Worm (Caenorhabditis elegans) whole organism, L2 larva: ENCODE measurements around the gene ztf-28.
"Not testable (repeated sequence)": the region's sequence is repeated elsewhere in the genome, so short reads cannot be mapped to it uniquely, and the experiment has no call there.

Source experiments
- R02D3.7 ChIP-seq: fragments of 150-350 bp; optimal IDR thresholded peaks from 2 replicates; lab custom pipeline; 2014; ENCODE audit warnings: missing biosample characterization, missing genetic modification characterization
- alr-1 ChIP-seq: fragments of 150-350 bp; optimal IDR thresholded peaks from 2 replicates; lab custom pipeline; 2014; ENCODE audit warnings: missing biosample characterization, missing genetic modification characterization
- aly-2 ChIP-seq: fragments of 150-350 bp; optimal IDR thresholded peaks from 2 replicates; lab custom pipeline; 2014; ENCODE audit warnings: missing biosample characterization, missing genetic modification characterization
- ceh-16 ChIP-seq: fragments of 150-350 bp; optimal IDR thresholded peaks from 2 replicates; lab custom pipeline; 2014; ENCODE audit warnings: missing biosample characterization, missing genetic modification characterization
- ceh-82 ChIP-seq: fragments of 150-350 bp; optimal IDR thresholded peaks from 2 replicates; lab custom pipeline; 2014; ENCODE audit warnings: missing biosample characterization, missing genetic modification characterization
- crh-2 ChIP-seq: sonication (generic microtip); optimal IDR thresholded peaks from 2 replicates; lab custom pipeline; 2017; ENCODE audit warnings: missing biosample characterization, missing genetic modification characterization
- egl-27 ChIP-seq: sonication (generic microtip); optimal IDR thresholded peaks from 3 replicates; lab custom pipeline; 2017; ENCODE audit warnings: missing biosample characterization, missing genetic modification reagents, missing genetic modification characterization
- elt-1 ChIP-seq: fragments of 150-350 bp; optimal IDR thresholded peaks from 2 replicates; lab custom pipeline; 2014; ENCODE audit warnings: missing biosample characterization, missing genetic modification characterization
- elt-3 ChIP-seq: sonication (generic microtip); optimal IDR thresholded peaks from 2 replicates; lab custom pipeline; 2017; ENCODE audit warnings: missing biosample characterization, missing genetic modification characterization
- lin-11 ChIP-seq: fragments of 150-350 bp; sonication (generic microtip); optimal IDR thresholded peaks from 2 replicates; lab custom pipeline; 2014; ENCODE audit warnings: missing biosample characterization, missing genetic modification characterization, inconsistent platforms, mixed read lengths
- lin-13 ChIP-seq: fragments of 150-350 bp; optimal IDR thresholded peaks from 2 replicates; lab custom pipeline; 2014; ENCODE audit warnings: missing biosample characterization, missing genetic modification reagents, missing genetic modification characterization
- lin-39 ChIP-seq: fragments of 150-350 bp; optimal IDR thresholded peaks from 2 replicates; lab custom pipeline; 2014; ENCODE audit warnings: missing biosample characterization, missing genetic modification reagents, missing genetic modification characterization
- lsy-2 ChIP-seq, 2 experiments: fragments of 150-350 bp in 1 of 2; sonication (generic microtip) in 1 of 2; optimal IDR thresholded peaks; 2 replicates each; lab custom pipeline; 2014 to 2017; ENCODE audit warnings: missing biosample characterization in 2 of 2, missing genetic modification characterization in 2 of 2
- mab-5 ChIP-seq: fragments of 150-350 bp; optimal IDR thresholded peaks from 2 replicates; lab custom pipeline; 2014; ENCODE audit warnings: missing biosample characterization, missing genetic modification characterization
- mdl-1 ChIP-seq, 2 experiments: fragments of 150-350 bp in 1 of 2; sonication (generic microtip) in 1 of 2; optimal IDR thresholded peaks; 2 replicates each; lab custom pipeline; 2017; ENCODE audit warnings: missing biosample characterization in 2 of 2, missing genetic modification characterization in 2 of 2
- nhr-10 ChIP-seq: sonication (generic microtip); optimal IDR thresholded peaks from 2 replicates; lab custom pipeline; 2017; ENCODE audit warnings: missing biosample characterization, missing genetic modification characterization
- nhr-11 ChIP-seq: fragments of 150-350 bp; optimal IDR thresholded peaks from 2 replicates; lab custom pipeline; 2014; ENCODE audit warnings: missing biosample characterization, missing genetic modification characterization
- nhr-129 ChIP-seq: fragments of 150-350 bp; optimal IDR thresholded peaks from 2 replicates; lab custom pipeline; 2014; ENCODE audit warnings: missing biosample characterization, missing genetic modification characterization
- nhr-25 ChIP-seq: fragments of 150-350 bp; sonication (generic microtip); optimal IDR thresholded peaks from 3 replicates; lab custom pipeline; 2014; ENCODE audit warnings: missing biosample characterization, missing genetic modification characterization
- peb-1 ChIP-seq: fragments of 150-350 bp; optimal IDR thresholded peaks from 2 replicates; lab custom pipeline; 2014; ENCODE audit warnings: missing biosample characterization, missing genetic modification characterization
- sem-4 ChIP-seq: fragments of 150-350 bp; optimal IDR thresholded peaks from 2 replicates; lab custom pipeline; 2014; ENCODE audit warnings: missing biosample characterization, missing genetic modification reagents, missing genetic modification characterization
- skn-1 ChIP-seq: sonication (generic microtip); optimal IDR thresholded peaks from 2 replicates; lab custom pipeline; 2017; ENCODE audit warnings: missing biosample characterization, missing genetic modification characterization
- sma-3 ChIP-seq: sonication (generic microtip); optimal IDR thresholded peaks from 2 replicates; lab custom pipeline; 2016; ENCODE audit warnings: missing genetic modification reagents, missing genetic modification characterization, missing compliant biosample characterization
- sma-9 ChIP-seq, 2 experiments: fragments of 150-350 bp in 1 of 2; sonication (generic microtip) in 1 of 2; optimal IDR thresholded peaks; 2 replicates each; lab custom pipeline; 2014 to 2016; ENCODE audit warnings: missing genetic modification characterization in 2 of 2, mild to moderate bottlenecking in 1 of 2, missing biosample characterization in 1 of 2, missing compliant biosample characterization in 1 of 2, missing genetic modification reagents in 1 of 2, moderate library complexity in 1 of 2
- unc-39 ChIP-seq: fragments of 150-350 bp; optimal IDR thresholded peaks from 2 replicates; lab custom pipeline; 2014; ENCODE audit warnings: missing biosample characterization, missing genetic modification characterization
- unc-62 ChIP-seq: fragments of 150-350 bp; optimal IDR thresholded peaks from 2 replicates; lab custom pipeline; 2014; ENCODE audit warnings: missing biosample characterization, missing genetic modification reagents, missing genetic modification characterization
- zag-1 ChIP-seq: fragments of 150-350 bp; optimal IDR thresholded peaks from 2 replicates; lab custom pipeline; 2014; ENCODE audit warnings: missing biosample characterization, missing genetic modification characterization
- ztf-1 ChIP-seq: fragments of 200-800 bp; sonication (Bioruptor generic); conservative IDR thresholded peaks from 2 replicates; pipeline ENCODE4 v1.3.6; 2022; ENCODE audit warnings: missing genetic modification characterization, missing compliant biosample characterization
- ztf-11 ChIP-seq: sonication (generic microtip); optimal IDR thresholded peaks from 2 replicates; lab custom pipeline; 2017; ENCODE audit warnings: missing biosample characterization, missing genetic modification characterization

The ztf-28 gene

DNA sequence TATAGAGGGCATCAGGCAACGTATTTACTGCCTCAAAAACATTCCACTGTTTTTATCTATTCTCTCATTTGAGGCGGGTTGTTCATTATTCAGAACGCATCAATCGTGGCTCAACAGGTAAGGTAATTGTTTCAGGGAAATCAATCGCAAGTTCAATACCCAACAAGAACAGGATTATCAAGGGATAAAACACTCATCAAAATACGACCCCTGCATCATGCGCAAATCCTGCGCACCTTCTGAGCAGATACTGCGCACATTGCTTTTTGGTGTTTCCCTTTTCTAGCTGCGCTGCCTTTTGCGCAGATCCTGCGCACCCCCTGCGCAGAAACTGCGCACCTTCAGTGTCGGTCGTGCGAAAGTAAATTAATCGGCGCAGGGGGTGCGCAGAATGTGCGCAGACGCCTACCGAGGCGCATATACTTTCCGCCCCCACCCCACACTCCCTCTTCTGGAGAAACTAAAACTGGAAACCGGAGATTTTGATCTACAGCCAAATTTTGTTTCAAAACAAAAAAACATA lies 4.7 kb upstream of the ztf-28 start, which contains the start of gene F36F12.3:
Gene F36F12.3 (plus strand): TSS at position 51 of the 523 bp plus-strand sequence.
- TF ChIP-seq elt-1, sem-4, ztf-11 (tag; lab: Kevin White, UChicago): not testable (repeated sequence)

DNA sequence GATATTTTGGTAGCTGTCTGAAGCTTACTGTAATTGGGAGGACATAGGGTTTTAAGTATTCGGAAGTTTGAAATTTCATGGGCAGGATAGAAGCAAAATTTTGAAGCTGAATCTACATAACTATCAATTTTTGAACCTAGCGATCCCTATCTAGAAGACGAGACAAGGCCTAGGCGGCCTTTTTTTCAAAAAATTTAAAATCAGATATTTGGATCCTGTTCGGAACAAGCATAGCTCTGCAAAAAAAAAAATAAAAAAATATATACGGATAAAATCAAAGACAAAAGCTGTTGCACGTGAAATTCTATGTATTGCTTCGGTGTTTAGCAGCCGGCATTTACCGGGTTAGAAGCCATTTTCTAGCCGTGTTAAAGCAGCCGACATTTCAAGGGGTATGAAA lies 4.7 kb downstream of the ztf-28 start, which contains the start of gene F36F12.2:
Gene F36F12.2 (minus strand): TSS at position 101 of the 400 bp plus-strand sequence.
- no peak for TF ChIP-seq nhr-11 (tag; lab: Kevin White, UChicago)
- TF ChIP-seq elt-1 (tag; lab: Kevin White, UChicago), result no peak
- TF ChIP-seq nhr-10 (tag; lab: Kevin White, UChicago), result no peak
- TF ChIP-seq nhr-25 (tag; lab: Kevin White, UChicago), result no peak
- TF ChIP-seq lin-11 (tag; lab: Kevin White, UChicago), result no peak
- no peak for TF ChIP-seq skn-1
- no peak for TF ChIP-seq zag-1 (tag; lab: Kevin White, UChicago)
- TF ChIP-seq ztf-1 (GFP tag; lab: Robert Waterston, UW), result no peak
- no peak for TF ChIP-seq egl-27
- no peak for TF ChIP-seq lsy-2 (tag; optimal IDR thresholded peaks at IDR 0.05; lab: Kevin White, UChicago)

DNA sequence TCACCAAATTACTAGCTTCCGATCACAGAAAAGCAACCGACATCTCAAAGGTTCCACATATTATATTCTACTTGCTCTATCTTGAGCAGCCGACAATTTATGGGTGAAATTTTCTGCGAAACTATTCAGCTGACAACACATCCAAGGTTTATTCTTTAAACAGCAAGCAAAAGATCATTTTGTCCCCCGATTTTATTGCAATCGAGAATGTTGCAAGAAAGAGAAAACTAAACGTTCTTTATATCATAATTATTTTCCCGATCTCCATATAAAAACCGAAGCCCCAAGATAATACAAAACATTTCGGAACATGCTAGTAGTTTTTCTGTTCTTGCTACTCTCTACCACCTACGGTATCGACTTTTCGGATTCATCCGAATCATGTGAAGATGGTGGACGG lies 5.3 kb downstream of the ztf-28 start, which contains the start of gene clec-207:
Gene clec-207 (plus strand): TSS at position 301 of the 400 bp plus-strand sequence.
- TF ChIP-seq skn-1 (no peak), nhr-10 (tag; lab: Kevin White, UChicago) (no peak), sma-9 (GFP tag; optimal IDR thresholded peaks at IDR 0.05; lab: Kevin White, UChicago) (no peak), sma-9 (tag; optimal IDR thresholded peaks at IDR 0.05; lab: Kevin White, UChicago) (no peak), lin-11 (tag; lab: Kevin White, UChicago) (no peak), lin-13 (GFP tag; lab: Kevin White, UChicago) (no peak), elt-3 (tag; lab: Kevin White, UChicago) (no peak), peb-1 (tag; lab: Kevin White, UChicago) (no peak), mdl-1 (tag; optimal IDR thresholded peaks at IDR 0.05; lab: Kevin White, UChicago) (no peak), ceh-82 (tag; lab: Kevin White, UChicago) (no peak), ztf-11 (tag; lab: Kevin White, UChicago) (no peak), alr-1 (tag; lab: Kevin White, UChicago) (no peak)

DNA sequence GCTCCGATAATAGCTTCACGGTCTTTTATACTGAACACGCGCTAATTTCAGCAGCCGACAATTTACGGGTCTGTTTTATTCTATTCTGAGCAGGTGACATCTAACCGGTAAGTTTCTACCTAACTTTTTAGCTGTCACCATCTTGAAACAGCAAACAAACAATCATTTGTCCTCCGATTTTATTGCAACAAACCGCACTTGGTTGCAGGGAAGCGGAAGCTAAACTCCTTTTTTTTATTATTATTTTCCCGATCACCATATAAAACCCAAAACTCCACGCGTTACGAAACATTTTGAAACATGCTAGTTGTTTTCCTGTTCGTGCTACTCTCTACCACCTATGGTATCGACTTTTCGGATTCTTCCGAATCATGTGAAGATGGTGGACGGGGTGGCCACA lies 7.2 kb downstream of the ztf-28 start, which contains the start of gene clec-208:
Gene clec-208 (plus strand): TSS at position 301 of the 400 bp plus-strand sequence.
- TF ChIP-seq skn-1 (no peak), sma-3 (no peak), lin-11 (tag; lab: Kevin White, UChicago) (no peak), lin-39 (no peak), ceh-82 (tag; lab: Kevin White, UChicago) (no peak), nhr-25 (tag; lab: Kevin White, UChicago) (no peak), crh-2 (no peak), unc-62 (GFP tag; lab: Kevin White, UChicago) (no peak)

DNA sequence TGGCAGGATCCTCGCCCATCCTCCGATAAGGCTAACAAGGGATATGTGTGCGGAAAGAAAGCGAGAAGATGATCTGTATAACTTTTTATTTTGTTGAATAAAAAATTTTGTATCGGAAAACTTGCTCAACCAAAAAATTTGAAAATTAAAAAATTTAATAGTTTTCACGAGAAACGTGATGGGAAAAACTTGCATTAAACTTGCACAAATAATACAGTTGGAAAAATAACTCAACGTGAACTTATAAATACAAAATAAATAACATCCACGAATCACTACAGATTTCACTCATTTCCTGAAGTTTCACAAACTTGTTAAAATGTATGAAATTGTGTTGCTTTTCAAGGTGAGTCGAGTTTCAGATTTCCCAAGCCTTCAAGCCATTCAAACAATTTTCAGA lies 8.6 kb downstream of the ztf-28 start, which contains the start of gene F36F12.7:
Gene F36F12.7 (plus strand): TSS at position 301 of the 400 bp plus-strand sequence.
- TF ChIP-seq lsy-2 (tag; optimal IDR thresholded peaks at IDR 0.05; lab: Kevin White, UChicago), result no peak
- TF ChIP-seq nhr-11 (tag; lab: Kevin White, UChicago), result no peak
- no peak for TF ChIP-seq R02D3.7 (tag; lab: Kevin White, UChicago)
- no peak for TF ChIP-seq peb-1 (tag; lab: Kevin White, UChicago)
- TF ChIP-seq mdl-1 (tag; optimal IDR thresholded peaks at IDR 0.05; lab: Kevin White, UChicago), result no peak
- no peak for TF ChIP-seq ceh-82 (tag; lab: Kevin White, UChicago)
- no peak for TF ChIP-seq unc-39 (tag; lab: Kevin White, UChicago)
- no peak for TF ChIP-seq nhr-10 (tag; lab: Kevin White, UChicago)
- no peak for TF ChIP-seq zag-1 (tag; lab: Kevin White, UChicago)
- TF ChIP-seq aly-2 (tag; lab: Kevin White, UChicago), result no peak
- TF ChIP-seq sma-3, result no peak

DNA sequence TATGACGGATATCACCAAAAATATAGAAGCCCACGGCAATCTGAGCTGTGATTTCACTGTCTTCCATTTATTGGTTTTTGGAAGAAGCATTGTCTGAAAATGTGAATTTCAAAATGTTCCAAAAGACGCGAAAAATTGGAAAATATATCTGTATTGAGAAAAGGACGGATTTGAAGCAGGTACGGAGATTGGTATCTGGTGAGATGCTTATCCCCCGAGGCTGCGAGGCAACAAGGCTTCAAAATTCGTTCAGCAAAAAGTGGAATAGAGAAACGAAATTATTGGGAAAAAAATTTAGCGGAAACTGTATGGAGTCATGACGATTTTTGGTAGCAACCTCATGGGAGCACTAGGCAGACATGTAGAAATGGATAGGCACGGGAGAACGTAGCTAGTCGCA lies 12.6 kb downstream of the ztf-28 start, which contains the start of gene F36F12.1:
Gene F36F12.1 (minus strand): TSS at position 101 of the 400 bp plus-strand sequence.
- no peak for TF ChIP-seq ceh-16 (tag; lab: Kevin White, UChicago)
- no peak for TF ChIP-seq mab-5
- no peak for TF ChIP-seq nhr-11 (tag; lab: Kevin White, UChicago)
- TF ChIP-seq unc-39 (tag; lab: Kevin White, UChicago), result no peak
- TF ChIP-seq nhr-129 (tag; lab: Kevin White, UChicago), result no peak
